Worm (Caenorhabditis elegans): ENCODE data around the gene Y67H2A.2.

The Y67H2A.2 gene

DNA sequence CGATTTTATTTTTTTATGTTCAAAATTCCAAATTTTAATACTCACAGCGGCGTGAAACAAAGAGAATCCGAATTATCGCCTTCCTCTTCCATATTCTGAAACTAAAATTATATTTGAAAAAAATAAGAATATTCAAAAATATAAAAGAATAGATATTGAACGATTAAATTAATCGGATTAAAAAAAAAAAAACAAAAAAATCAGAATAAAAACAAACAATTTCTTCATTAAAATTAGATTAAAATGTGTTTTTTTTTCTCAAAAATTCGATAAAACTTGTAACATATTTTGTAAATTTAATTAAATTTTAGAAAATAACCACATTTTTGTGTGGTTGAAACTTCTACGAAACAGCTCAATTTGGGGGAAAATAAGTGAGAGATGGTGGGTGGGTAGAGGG is 14.8 kb downstream of the Y67H2A.2 start, which contains the start of gene cpsf-3:
cpsf-3 (minus strand) TSS at position 101 of the 400 bp plus-strand sequence.
- TF ChIP-seq ets-4 (GFP tag; optimal IDR thresholded peaks at IDR 0.05) (no peak), bed-1 (GFP tag; IDR thresholded peaks at IDR 0.05) (no peak), mes-4 (tag; optimal IDR thresholded peaks at IDR 0.05) (no peak), unc-130 (GFP tag; optimal IDR thresholded peaks at IDR 0.05) (no peak), lin-35 (GFP tag; optimal IDR thresholded peaks at IDR 0.05) (no peak), rpc-1 (optimal IDR thresholded peaks at IDR 0.05) (no peak), rpc-1 (tag; optimal IDR thresholded peaks at IDR 0.05) (no peak), lir-1 (GFP tag; conservative IDR thresholded peaks at IDR 0.05) (no peak), ztf-22 (GFP tag; optimal IDR thresholded peaks at IDR 0.05) (no peak)

- TF ChIP-seq T07F8.4 (tag; optimal IDR thresholded peaks at IDR 0.05) (no peak), hmg-1.2 (GFP tag; IDR thresholded peaks at IDR 0.05) (peak; percentile 93)
These were observed 25.1 kb downstream of the Y67H2A.2 start, which contains the start of gene unc-26 for ce11 chrIV:13272494-13272893. unc-26 (minus strand) TSS chrIV:13272516.

ce11 chrIV:13268385-13268784 is 29.2 kb downstream of the Y67H2A.2 start:
- TF ChIP-seq dox-1 (GFP tag; IDR thresholded peaks at IDR 0.05) (no peak), gei-17 (GFP tag; optimal IDR thresholded peaks at IDR 0.05) (no peak), nfya-1 (tag; optimal IDR thresholded peaks at IDR 0.05; ENCODE audit: borderline replicate concordance, insufficient read depth) (no peak), Y53F4B.3 (GFP tag; IDR thresholded peaks at IDR 0.05) (no peak), xnd-1 (tag; optimal IDR thresholded peaks at IDR 0.05) (no peak), F39B2.1 (GFP tag; IDR thresholded peaks at IDR 0.05) (no peak), mxl-1 (tag; optimal IDR thresholded peaks at IDR 0.05) (no peak), unc-62 (GFP tag; optimal IDR thresholded peaks at IDR 0.05) (no peak), F49E8.2 (tag; optimal IDR thresholded peaks at IDR 0.05; ENCODE audit: insufficient read depth) (no peak), Y53G8AR.9 (GFP tag; conservative IDR thresholded peaks at IDR 0.05) (no peak), madf-8 (GFP tag; conservative IDR thresholded peaks at IDR 0.05) (no peak), snpc-1.3 (tag; optimal IDR thresholded peaks at IDR 0.05; ENCODE audit: insufficient read depth) (no peak), pbrm-1 (GFP tag; IDR thresholded peaks at IDR 0.05) (no peak), mcd-1 (GFP tag; IDR thresholded peaks at IDR 0.05) (no peak), K11D2.4 (GFP tag; IDR thresholded peaks at IDR 0.05) (no peak), chd-7 (tag; optimal IDR thresholded peaks at IDR 0.05) (no peak)

DNA sequence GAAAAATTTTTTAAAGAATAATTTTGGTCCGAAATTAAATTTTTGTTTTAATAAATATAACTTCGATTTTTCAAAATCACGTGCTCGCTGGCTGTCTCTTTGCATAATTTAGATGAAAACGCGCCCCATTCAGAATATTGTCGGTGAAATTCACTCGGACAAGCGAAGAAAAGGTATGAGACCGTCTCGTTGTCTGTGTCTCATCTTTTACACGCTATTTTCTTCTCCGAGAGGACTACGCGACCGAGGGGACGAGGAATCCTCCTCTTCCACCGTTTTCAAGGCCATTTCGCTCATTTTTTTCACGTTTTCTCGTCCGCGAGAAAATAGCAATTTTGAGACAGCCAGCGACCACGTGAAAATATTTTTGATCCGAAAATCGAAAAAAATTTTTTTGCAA is 34.8 kb downstream of the Y67H2A.2 start:
- peak; percentile 62 for TF ChIP-seq mcd-1 (GFP tag; IDR thresholded peaks at IDR 0.05)
- 0 out of 2 replicates have a peak, but pooled peaks have one; percentile 25 for TF ChIP-seq aptf-3 (GFP tag; IDR thresholded peaks at IDR 0.05)
- peak; percentile 70 for TF ChIP-seq hmg-1.2 (GFP tag; IDR thresholded peaks at IDR 0.05)

ce11 chrIV:13261778-13262177 is 35.8 kb downstream of the Y67H2A.2 start:
- TF ChIP-seq zfh-2 (GFP tag; conservative IDR thresholded peaks at IDR 0.05) (peak; percentile 73), fkh-3 (tag; optimal IDR thresholded peaks at IDR 0.05) (no peak), cebp-2 (GFP tag; IDR thresholded peaks at IDR 0.05) (0 out of 2 replicates have a peak, but pooled peaks have one; percentile 62)

ce11 chrIV:13258872-13259271 is 38.7 kb downstream of the Y67H2A.2 start, which contains the start of gene JC8.16:
JC8.16 (plus strand) TSS chrIV:13259172.
- TF ChIP-seq snpc-1.1 (tag; optimal IDR thresholded peaks at IDR 0.05; ENCODE audit: insufficient read depth) (no peak), nhr-27 (tag; optimal IDR thresholded peaks at IDR 0.05) (no peak), repo-1 (tag; optimal IDR thresholded peaks at IDR 0.05) (no peak), ceh-40 (GFP tag; IDR thresholded peaks at IDR 0.05) (no peak), Y53F4B.3 (GFP tag; IDR thresholded peaks at IDR 0.05) (no peak), dpff-1 (tag; optimal IDR thresholded peaks at IDR 0.05) (no peak), F57A8.1 (GFP tag; optimal IDR thresholded peaks at IDR 0.05) (no peak), egl-44 (GFP tag; IDR thresholded peaks at IDR 0.05) (no peak), xnd-1 (tag; optimal IDR thresholded peaks at IDR 0.05) (no peak), ztf-28 (GFP tag; IDR thresholded peaks at IDR 0.05) (no peak), mcd-1 (GFP tag; IDR thresholded peaks at IDR 0.05) (no peak), hlh-12 (tag; optimal IDR thresholded peaks at IDR 0.05) (no peak), ceh-79 (tag; optimal IDR thresholded peaks at IDR 0.05) (no peak), ztf-18 (tag; optimal IDR thresholded peaks at IDR 0.05) (no peak)

Measured in whole organism, young adult.